Worm (Caenorhabditis elegans): ENCODE measurements around the gene nhr-95.

- TF ChIP-seq blmp-1 (tag; optimal IDR thresholded peaks at IDR 0.05) (no peak), swsn-7 (tag; optimal IDR thresholded peaks at IDR 0.05) (no peak), zag-1 (tag; optimal IDR thresholded peaks at IDR 0.05) (no peak), unc-130 (tag; optimal IDR thresholded peaks at IDR 0.05) (no peak), snpc-4 (tag; optimal IDR thresholded peaks at IDR 0.05) (no peak), lir-3 (tag; optimal IDR thresholded peaks at IDR 0.05; ENCODE audit: poor library complexity) (no peak), ama-1 (optimal IDR thresholded peaks at IDR 0.05) (no peak), lin-15B (tag; optimal IDR thresholded peaks at IDR 0.05) (no peak), efl-3 (GFP tag; optimal IDR thresholded peaks at IDR 0.05) (no peak), grh-1 (GFP tag; IDR thresholded peaks at IDR 0.05) (no peak), nhr-76 (tag; optimal IDR thresholded peaks at IDR 0.05) (no peak), nhr-12 (tag; optimal IDR thresholded peaks at IDR 0.05) (no peak), nhr-237 (tag; optimal IDR thresholded peaks at IDR 0.05) (no peak), aly-2 (tag; optimal IDR thresholded peaks at IDR 0.05) (no peak)
These were observed 31.0 kb downstream of the nhr-95 start for ce11 chrV:19051425-19051824.
